Fruit fly (Drosophila melanogaster): ENCODE results near the gene CG43844.

Gene CG43844

DNA sequence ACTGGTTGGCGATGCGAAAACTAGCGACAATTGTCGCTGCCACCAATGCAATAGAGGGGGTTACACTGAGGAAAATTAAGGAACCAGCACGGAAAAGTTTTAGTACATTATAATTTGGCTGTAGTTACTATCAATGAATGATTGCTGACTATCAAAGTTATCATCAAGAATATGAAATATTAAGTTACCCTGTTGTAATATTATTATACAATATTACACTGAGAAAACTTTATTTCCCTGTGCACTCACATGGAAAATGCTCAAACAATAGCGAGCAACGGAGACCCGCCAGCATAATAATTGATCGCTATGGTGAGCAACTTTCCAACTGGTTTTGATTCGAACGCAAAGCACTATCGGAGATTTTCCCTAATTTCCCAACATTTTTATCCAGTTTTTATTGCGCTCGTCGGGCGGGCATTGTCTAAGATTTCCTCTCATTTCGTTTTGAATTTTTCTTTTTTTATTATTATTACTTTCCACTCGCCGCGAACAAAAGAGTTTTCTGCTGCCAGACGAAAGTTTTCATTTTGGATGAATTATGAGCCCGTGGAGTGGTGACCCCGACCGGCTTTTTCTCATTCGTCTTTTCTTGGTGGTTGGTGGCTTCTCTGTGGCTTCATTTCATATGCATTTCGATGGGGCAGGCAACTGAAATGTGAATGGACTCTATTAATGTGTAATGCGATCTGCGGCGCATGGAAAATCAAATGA is 27.0 kb upstream of the CG43844 start (continued):
- peak; percentile 38 for TF ChIP-seq jumu (GFP tag; optimal IDR thresholded peaks at IDR 0.05)
- TF ChIP-seq Blimp-1 (GFP tag; optimal IDR thresholded peaks at IDR 0.05): peak; percentile 74
- peak; percentile 51 for TF ChIP-seq Six4 (GFP tag; optimal IDR thresholded peaks at IDR 0.05)
- TF ChIP-seq tna (GFP tag; IDR thresholded peaks at IDR 0.05; ENCODE audit: partially characterized antibody): no peak
- peak; percentile 88 for TF ChIP-seq abd-A (tag; optimal IDR thresholded peaks at IDR 0.05)
- no peak for TF ChIP-seq CG1024 (GFP tag; IDR thresholded peaks at IDR 0.05)
- peak; percentile 95 for TF ChIP-seq unpg (GFP tag; optimal IDR thresholded peaks at IDR 0.05)
- no peak for TF ChIP-seq Ravus (GFP tag; IDR thresholded peaks at IDR 0.05)
- no peak for TF ChIP-seq CG3163 (GFP tag; optimal IDR thresholded peaks at IDR 0.05)
- TF ChIP-seq CG10565 (GFP tag; optimal IDR thresholded peaks at IDR 0.05): no peak
- no peak for TF ChIP-seq Lpt (GFP tag; optimal IDR thresholded peaks at IDR 0.05)
- TF ChIP-seq Dip3 (GFP tag; optimal IDR thresholded peaks at IDR 0.05): no peak
- no peak for TF ChIP-seq CG14965 (GFP tag; optimal IDR thresholded peaks at IDR 0.05; ENCODE audit: borderline replicate concordance)
- TF ChIP-seq CG2116 (GFP tag; optimal IDR thresholded peaks at IDR 0.05): peak; percentile 41
- TF ChIP-seq aop (GFP tag; IDR thresholded peaks at IDR 0.05): 0 out of 2 replicates have a peak, but pooled peaks have one; percentile 42
- TF ChIP-seq lab (GFP tag; optimal IDR thresholded peaks at IDR 0.05): peak; percentile 46
- TF ChIP-seq CG2202 (tag; optimal IDR thresholded peaks at IDR 0.05): peak; percentile 83
- no peak for TF ChIP-seq p53 (GFP tag; optimal IDR thresholded peaks at IDR 0.05)
- peak; percentile 86 for TF ChIP-seq zfh1 (GFP tag; IDR thresholded peaks at IDR 0.05)
- no peak for TF ChIP-seq Dip2 (GFP tag; IDR thresholded peaks at IDR 0.05)
- peak; percentile 56 for TF ChIP-seq nau (GFP tag; optimal IDR thresholded peaks at IDR 0.05)
- TF ChIP-seq klu (GFP tag; IDR thresholded peaks at IDR 0.05): no peak
- no peak for TF ChIP-seq BEAF-32 (GFP tag; optimal IDR thresholded peaks at IDR 0.05)
- TF ChIP-seq CG7928 (GFP tag; optimal IDR thresholded peaks at IDR 0.05): no peak
- TF ChIP-seq Fer3 (tag; optimal IDR thresholded peaks at IDR 0.05): peak; percentile 25
- peak; percentile 15 for TF ChIP-seq Atf-2 (GFP tag; optimal IDR thresholded peaks at IDR 0.05)
- TF ChIP-seq HLH3B (GFP tag; IDR thresholded peaks at IDR 0.05): peak; percentile 60
- TF ChIP-seq toy (GFP tag; IDR thresholded peaks at IDR 0.05): no peak
- TF ChIP-seq CG1647 (GFP tag; optimal IDR thresholded peaks at IDR 0.05): peak; percentile 29
- peak; percentile 72 for TF ChIP-seq Chrac-16 (GFP tag; optimal IDR thresholded peaks at IDR 0.05)
- no peak for TF ChIP-seq NK7.1 (GFP tag; optimal IDR thresholded peaks at IDR 0.05)
- TF ChIP-seq CG12769 (tag; optimal IDR thresholded peaks at IDR 0.05): peak; percentile 65
- peak; percentile 7 for TF ChIP-seq Usf (GFP tag; optimal IDR thresholded peaks at IDR 0.05)
- peak; percentile 45; the same call in 2 of the 3 replicates for TF ChIP-seq tgo (GFP tag; IDR thresholded peaks at IDR 0.05)
- TF ChIP-seq cwo (GFP tag; optimal IDR thresholded peaks at IDR 0.05): no peak
- TF ChIP-seq CG8944 (GFP tag; optimal IDR thresholded peaks at IDR 0.05): peak; percentile 39
- peak; percentile 92 for TF ChIP-seq CG2712 (tag; optimal IDR thresholded peaks at IDR 0.05)
- TF ChIP-seq CG15011 (GFP tag; optimal IDR thresholded peaks at IDR 0.05): no peak
- TF ChIP-seq CG16779 (GFP tag; IDR thresholded peaks at IDR 0.05): no peak
- TF ChIP-seq NFAT (GFP tag; IDR thresholded peaks at IDR 0.05): no peak
- TF ChIP-seq CG8281 (tag; optimal IDR thresholded peaks at IDR 0.05): no peak
- no peak for TF ChIP-seq jigr1 (GFP tag; IDR thresholded peaks at IDR 0.05)
- no peak for TF ChIP-seq CG17912 (GFP tag; optimal IDR thresholded peaks at IDR 0.05)
- TF ChIP-seq CG14860 (GFP tag; IDR thresholded peaks at IDR 0.05; ENCODE audit: partially characterized antibody): no peak
- TF ChIP-seq Abd-B (GFP tag; optimal IDR thresholded peaks at IDR 0.05): peak; percentile 67
- TF ChIP-seq tll (GFP tag; optimal IDR thresholded peaks at IDR 0.05): no peak
- TF ChIP-seq CHES-1-like (GFP tag; optimal IDR thresholded peaks at IDR 0.05): peak; percentile 13
- peak; percentile 74 for TF ChIP-seq CG34422 (GFP tag; IDR thresholded peaks at IDR 0.05)
- peak; percentile 54 for TF ChIP-seq CG10959 (GFP tag; IDR thresholded peaks at IDR 0.05)
- peak; percentile 21 for TF ChIP-seq en (GFP tag; optimal IDR thresholded peaks at IDR 0.05)

Data from whole organism, embryonic.